Fruit fly (Drosophila melanogaster) whole organism, pupa: ENCODE results near the gene Prim2.

Source experiments
- CG10348 ChIP-seq: fragments of 200-800 bp; sonication (Bioruptor generic); IDR thresholded peaks from 2 replicates; pipeline ENCODE4 v1.3.6; 2022; ENCODE audit warnings: missing biosample characterization, missing genetic modification characterization
- CG12605 ChIP-seq: fragments of 200-800 bp; sonication (Bioruptor generic); IDR thresholded peaks from 2 replicates; pipeline ENCODE4 v1.3.6; 2022; ENCODE audit warnings: missing biosample characterization, missing genetic modification characterization
- CG13204 ChIP-seq: fragments of 200-800 bp; sonication (Bioruptor generic); optimal IDR thresholded peaks from 2 replicates; lab custom pipeline; 2018; ENCODE audit warnings: missing biosample characterization, mild to moderate bottlenecking, missing genetic modification characterization, moderate library complexity
- CG14655 ChIP-seq: fragments of 200-800 bp; sonication (Bioruptor generic); optimal IDR thresholded peaks from 3 replicates; lab custom pipeline; 2017; ENCODE audit warnings: mild to moderate bottlenecking, missing biosample characterization, missing genetic modification reagents, missing genetic modification characterization
- CG15710 ChIP-seq: fragments of 200-800 bp; sonication (Bioruptor generic); optimal IDR thresholded peaks from 2 replicates; lab custom pipeline; 2018; ENCODE audit warnings: missing biosample characterization, mild to moderate bottlenecking, missing genetic modification characterization, moderate library complexity
- CG17806 ChIP-seq: fragments of 200-800 bp; sonication (Bioruptor generic); optimal IDR thresholded peaks from 2 replicates; lab custom pipeline; 2018; ENCODE audit warnings: missing biosample characterization, mild to moderate bottlenecking, missing genetic modification characterization, moderate library complexity
- CG32121 ChIP-seq: fragments of 200-800 bp; sonication (Bioruptor generic); IDR thresholded peaks from 2 replicates; pipeline ENCODE4 v1.3.6; 2022; ENCODE audit warnings: missing biosample characterization, missing genetic modification characterization
- CG34367 ChIP-seq: fragments of 200-800 bp; sonication (Bioruptor generic); optimal IDR thresholded peaks from 2 replicates; lab custom pipeline; 2018; ENCODE audit warnings: missing biosample characterization, mild to moderate bottlenecking, missing genetic modification characterization
- CG4496 ChIP-seq: fragments of 200-800 bp; sonication (Bioruptor generic); IDR thresholded peaks from 3 replicates; pipeline ENCODE4 v1.3.6; 2022; ENCODE audit warnings: missing biosample characterization, missing genetic modification characterization
- CG8159 ChIP-seq: fragments of 200-800 bp; sonication (Bioruptor generic); optimal IDR thresholded peaks from 3 replicates; lab custom pipeline; 2018; ENCODE audit warnings: missing biosample characterization, mild to moderate bottlenecking, missing genetic modification characterization, moderate library complexity
- CG8301 ChIP-seq: fragments of 200-800 bp; sonication (Bioruptor generic); optimal IDR thresholded peaks from 2 replicates; lab custom pipeline; 2018; ENCODE audit warnings: missing biosample characterization, mild to moderate bottlenecking, missing genetic modification characterization
- CG9948 ChIP-seq: fragments of 200-800 bp; sonication (Bioruptor generic); optimal IDR thresholded peaks from 2 replicates; lab custom pipeline; 2018; ENCODE audit warnings: missing biosample characterization, mild to moderate bottlenecking, missing genetic modification characterization, moderate library complexity
- D1 ChIP-seq: fragments of 200-800 bp; sonication (Bioruptor generic); optimal IDR thresholded peaks from 2 replicates; lab custom pipeline; 2018; ENCODE audit warnings: missing biosample characterization, mild to moderate bottlenecking, missing genetic modification characterization, moderate library complexity
- EcR ChIP-seq: fragments of 200-800 bp; sonication (Bioruptor generic); optimal IDR thresholded peaks from 3 replicates; lab custom pipeline; 2019; ENCODE audit warnings: missing biosample characterization, missing genetic modification characterization, mild to moderate bottlenecking, moderate library complexity, missing genetic modification reagents
- Ets98B ChIP-seq: fragments of 200-800 bp; sonication (Bioruptor generic); IDR thresholded peaks from 2 replicates; pipeline ENCODE4 v1.3.6; 2022; ENCODE audit warnings: missing biosample characterization, missing genetic modification characterization
- Pif1A ChIP-seq: fragments of 200-800 bp; sonication (Bioruptor generic); optimal IDR thresholded peaks from 3 replicates; lab custom pipeline; 2016; ENCODE audit warnings: missing biosample characterization, missing genetic modification characterization
- Pif1B ChIP-seq: fragments of 200-800 bp; sonication (Bioruptor generic); optimal IDR thresholded peaks from 3 replicates; lab custom pipeline; 2016; ENCODE audit warnings: missing biosample characterization, missing genetic modification characterization
- Snoo ChIP-seq: fragments of 200-800 bp; sonication (Bioruptor generic); optimal IDR thresholded peaks from 3 replicates; lab custom pipeline; 2017; ENCODE audit warnings: missing biosample characterization, mild to moderate bottlenecking, missing genetic modification characterization, inconsistent platforms
- fd96Ca ChIP-seq: fragments of 200-800 bp; sonication (Bioruptor generic); IDR thresholded peaks from 3 replicates; pipeline ENCODE4 v1.3.6; 2022; ENCODE audit warnings: missing biosample characterization, missing genetic modification characterization
- gl ChIP-seq: fragments of 200-800 bp; sonication (Bioruptor generic); optimal IDR thresholded peaks from 2 replicates; lab custom pipeline; 2018; ENCODE audit warnings: missing biosample characterization, mild to moderate bottlenecking, missing genetic modification characterization
- rn ChIP-seq: fragments of 200-800 bp; sonication (Bioruptor generic); IDR thresholded peaks from 2 replicates; pipeline ENCODE4 v1.3.6; 2022; ENCODE audit warnings: missing biosample characterization, missing genetic modification characterization

Prim2 gene

dm6 chr3L:20376564-20376920, 15.2 kb upstream of the Prim2 start:
- no peak for TF ChIP-seq CG32121
- peak; percentile 12 for TF ChIP-seq EcR (GFP tag; lab: Kevin White, UChicago)
- no peak for TF ChIP-seq CG12605 (GFP tag; lab: Robert Waterston, UW)
- TF ChIP-seq, all 21 proteins: peak for 1

dm6 chr3L:20375878-20376563, 14.6 kb upstream of the Prim2 start, which contains the start of the genes Ide and RhoBTB:
Ide (minus strand) TSS chr3L:20375896.
RhoBTB (plus strand) TSS chr3L:20376242.
- TF ChIP-seq EcR (GFP tag; lab: Kevin White, UChicago) (no peak), Ets98B (peak; percentile 42; the same call in 1 of the 2 replicates), CG15710 (tag; lab: Kevin White, UChicago) (peak; percentile 80), Snoo (tag; lab: Kevin White, UChicago) (peak; percentile 71), CG10348 (GFP tag; lab: Robert Waterston, UW) (peak; percentile 83), CG8301 (tag; lab: Kevin White, UChicago) (peak; percentile 66), CG12605 (GFP tag; lab: Robert Waterston, UW) (0 out of 2 replicates have a peak, but pooled peaks have one; percentile 22), CG34367 (tag; lab: Kevin White, UChicago) (peak; percentile 65), CG4496 (GFP tag; lab: Robert Waterston, UW) (peak; percentile 74; the same call in 2 of the 3 replicates), Pif1A (no peak), D1 (tag; lab: Kevin White, UChicago) (no peak), fd96Ca (GFP tag; lab: Robert Waterston, UW) (peak; percentile 14; the same call in 1 of the 3 replicates), CG32121 (peak; percentile 58), CG17806 (tag; lab: Kevin White, UChicago) (peak; percentile 67), CG13204 (GFP tag; lab: Kevin White, UChicago) (no peak), CG8159 (tag; lab: Kevin White, UChicago) (peak; percentile 75), gl (tag; lab: Kevin White, UChicago) (no peak), CG14655 (GFP tag; lab: Kevin White, UChicago) (no peak), Pif1B (no peak), rn (peak; percentile 32; the same call in 1 of the 2 replicates), CG9948 (tag; lab: Kevin White, UChicago) (peak; percentile 68)

- TF ChIP-seq CG15710 (tag; lab: Kevin White, UChicago) (no peak), CG17806 (tag; lab: Kevin White, UChicago) (no peak), EcR (GFP tag; lab: Kevin White, UChicago) (no peak), CG9948 (tag; lab: Kevin White, UChicago) (no peak), Snoo (tag; lab: Kevin White, UChicago) (no peak), gl (tag; lab: Kevin White, UChicago) (no peak), Ets98B (no peak), Pif1A (no peak), CG8159 (tag; lab: Kevin White, UChicago) (no peak), CG13204 (GFP tag; lab: Kevin White, UChicago) (no peak), rn (no peak), CG10348 (GFP tag; lab: Robert Waterston, UW) (no peak), fd96Ca (GFP tag; lab: Robert Waterston, UW) (no peak), CG32121 (no peak)
Observed at dm6 chr3L:20375467-20375866, 14.1 kb upstream of the Prim2 start.

- TF ChIP-seq gl (tag; lab: Kevin White, UChicago): no peak
- TF ChIP-seq CG13204 (GFP tag; lab: Kevin White, UChicago): no peak
- no peak for TF ChIP-seq fd96Ca (GFP tag; lab: Robert Waterston, UW)
- no peak for TF ChIP-seq CG9948 (tag; lab: Kevin White, UChicago)
- no peak for TF ChIP-seq CG4496 (GFP tag; lab: Robert Waterston, UW)
- no peak for TF ChIP-seq Ets98B
- TF ChIP-seq CG15710 (tag; lab: Kevin White, UChicago): no peak
- TF ChIP-seq EcR (GFP tag; lab: Kevin White, UChicago): no peak
- no peak for TF ChIP-seq D1 (tag; lab: Kevin White, UChicago)
- TF ChIP-seq CG17806 (tag; lab: Kevin White, UChicago): no peak
- no peak for TF ChIP-seq Snoo (tag; lab: Kevin White, UChicago)
- TF ChIP-seq CG10348 (GFP tag; lab: Robert Waterston, UW): no peak
- TF ChIP-seq CG14655 (GFP tag; lab: Kevin White, UChicago): no peak
- TF ChIP-seq rn: no peak
- TF ChIP-seq CG32121: no peak
- TF ChIP-seq Pif1A: no peak
- no peak for TF ChIP-seq CG8159 (tag; lab: Kevin White, UChicago)
- no peak for TF ChIP-seq CG8301 (tag; lab: Kevin White, UChicago)
- no peak for TF ChIP-seq CG12605 (GFP tag; lab: Robert Waterston, UW)
Observed at dm6 chr3L:20370013-20370412, 8.6 kb upstream of the Prim2 start, which contains the start of gene CG13247. CG13247 (plus strand) TSS chr3L:20370313.

dm6 chr3L:20366674-20367372, 5.4 kb upstream of the Prim2 start, which contains the start of the genes Toll-9 and in:
Toll-9 (minus strand) TSS chr3L:20366724.
in (plus strand) TSS chr3L:20367198.
- no peak for TF ChIP-seq Pif1B
- TF ChIP-seq CG8159 (tag; lab: Kevin White, UChicago): no peak
- TF ChIP-seq CG8301 (tag; lab: Kevin White, UChicago): no peak
- no peak for TF ChIP-seq EcR (GFP tag; lab: Kevin White, UChicago)
- TF ChIP-seq D1 (tag; lab: Kevin White, UChicago): no peak
- TF ChIP-seq CG4496 (GFP tag; lab: Robert Waterston, UW): no peak
- TF ChIP-seq CG15710 (tag; lab: Kevin White, UChicago): no peak
- TF ChIP-seq Snoo (tag; lab: Kevin White, UChicago): no peak
- TF ChIP-seq CG14655 (GFP tag; lab: Kevin White, UChicago): no peak
- no peak for TF ChIP-seq Pif1A
- no peak for TF ChIP-seq CG13204 (GFP tag; lab: Kevin White, UChicago)
- no peak for TF ChIP-seq rn
- no peak for TF ChIP-seq CG9948 (tag; lab: Kevin White, UChicago)
- TF ChIP-seq CG10348 (GFP tag; lab: Robert Waterston, UW): no peak
- no peak for TF ChIP-seq CG32121
